Worm (Caenorhabditis elegans) whole organism, L3 larva: ENCODE data around the gene C05D11.8.

Source experiments
- R02D3.7 ChIP-seq: fragments of 150-350 bp; optimal IDR thresholded peaks from 2 replicates; lab custom pipeline; 2014; ENCODE audit warnings: missing biosample characterization, missing genetic modification characterization
- ZK546.5 ChIP-seq: sonication (generic microtip); optimal IDR thresholded peaks from 2 replicates; lab custom pipeline; 2017; ENCODE audit warnings: missing biosample characterization, missing genetic modification characterization
- ama-1 ChIP-seq: fragments of 150-350 bp; optimal IDR thresholded peaks from 2 replicates; lab custom pipeline; 2018
- ceh-16 ChIP-seq: sonication (generic microtip); optimal IDR thresholded peaks from 2 replicates; lab custom pipeline; 2017; ENCODE audit warnings: missing biosample characterization, missing genetic modification characterization
- elt-1 ChIP-seq: fragments of 150-350 bp; optimal IDR thresholded peaks from 2 replicates; lab custom pipeline; 2014; ENCODE audit warnings: missing biosample characterization, missing genetic modification characterization
- elt-2 ChIP-seq: sonication (generic microtip); optimal IDR thresholded peaks from 2 replicates; lab custom pipeline; 2016; ENCODE audit warnings: missing genetic modification reagents, mild to moderate bottlenecking, missing genetic modification characterization, missing compliant biosample characterization
- elt-3 ChIP-seq, 3 experiments: fragments of 150-350 bp in 1 of 3; sonication (generic microtip) in 2 of 3; optimal IDR thresholded peaks; 2 replicates in 2 of 3; 4 replicates in 1 of 3; lab custom pipeline; 2014 to 2017; ENCODE audit warnings: missing biosample characterization in 3 of 3, missing genetic modification characterization in 3 of 3
- fkh-10 ChIP-seq: sonication (generic microtip); optimal IDR thresholded peaks from 2 replicates; lab custom pipeline; 2017; ENCODE audit warnings: missing biosample characterization, missing genetic modification reagents, missing genetic modification characterization
- fkh-2 ChIP-seq: fragments of 150-350 bp; optimal IDR thresholded peaks from 2 replicates; lab custom pipeline; 2014; ENCODE audit warnings: missing biosample characterization, missing genetic modification reagents, missing genetic modification characterization
- fos-1 ChIP-seq: fragments of 150-350 bp; optimal IDR thresholded peaks from 2 replicates; lab custom pipeline; 2014; ENCODE audit warnings: missing biosample characterization, missing genetic modification characterization
- hmg-11 ChIP-seq: sonication (generic microtip); optimal IDR thresholded peaks from 2 replicates; lab custom pipeline; 2016; ENCODE audit warnings: missing genetic modification characterization, missing compliant biosample characterization
- lin-15B ChIP-seq: fragments of 150-350 bp; optimal IDR thresholded peaks from 2 replicates; lab custom pipeline; 2014; ENCODE audit warnings: missing biosample characterization, missing genetic modification characterization
- lin-39 ChIP-seq: fragments of 150-350 bp; optimal IDR thresholded peaks from 2 replicates; lab custom pipeline; 2018; ENCODE audit warnings: missing biosample characterization, missing genetic modification reagents, missing genetic modification characterization
- lsy-12 ChIP-seq: sonication (generic microtip); optimal IDR thresholded peaks from 2 replicates; lab custom pipeline; 2016; ENCODE audit warnings: mild to moderate bottlenecking, missing genetic modification characterization, missing compliant biosample characterization
- mdl-1 ChIP-seq: fragments of 150-350 bp; optimal IDR thresholded peaks from 2 replicates; lab custom pipeline; 2014; ENCODE audit warnings: missing biosample characterization, missing genetic modification characterization
- mml-1 ChIP-seq: fragments of 150-350 bp; sonication (generic microtip); optimal IDR thresholded peaks from 3 replicates; lab custom pipeline; 2014; ENCODE audit warnings: missing biosample characterization, missing genetic modification characterization
- nfya-1 ChIP-seq: sonication (generic microtip); optimal IDR thresholded peaks from 2 replicates; lab custom pipeline; 2017; ENCODE audit warnings: missing genetic modification characterization, mild to moderate bottlenecking, missing compliant biosample characterization, antibody characterized with exemption, moderate library complexity; ENCODE audit not compliant: insufficient read depth
- nhr-11 ChIP-seq: fragments of 150-350 bp; optimal IDR thresholded peaks from 2 replicates; lab custom pipeline; 2014; ENCODE audit warnings: missing biosample characterization, missing genetic modification characterization
- nhr-12 ChIP-seq: fragments of 150-350 bp; optimal IDR thresholded peaks from 2 replicates; lab custom pipeline; 2014; ENCODE audit warnings: missing biosample characterization, missing genetic modification characterization
- nhr-23 ChIP-seq: fragments of 150-350 bp; optimal IDR thresholded peaks from 2 replicates; lab custom pipeline; 2014; ENCODE audit warnings: missing biosample characterization, missing genetic modification reagents, missing genetic modification characterization
- nhr-25 ChIP-seq: sonication (generic microtip); optimal IDR thresholded peaks from 2 replicates; lab custom pipeline; 2017; ENCODE audit warnings: missing biosample characterization, missing genetic modification characterization
- nhr-28 ChIP-seq: fragments of 150-350 bp; optimal IDR thresholded peaks from 2 replicates; lab custom pipeline; 2014; ENCODE audit warnings: missing biosample characterization, missing genetic modification characterization
- nhr-43 ChIP-seq: sonication (generic microtip); optimal IDR thresholded peaks from 2 replicates; lab custom pipeline; 2016; ENCODE audit warnings: mild to moderate bottlenecking, missing genetic modification characterization, missing compliant biosample characterization; ENCODE audit not compliant: poor library complexity, severe bottlenecking
- nhr-67 ChIP-seq: fragments of 150-350 bp; optimal IDR thresholded peaks from 2 replicates; lab custom pipeline; 2014; ENCODE audit warnings: missing biosample characterization, missing genetic modification characterization
- nhr-77 ChIP-seq: fragments of 150-350 bp; optimal IDR thresholded peaks from 2 replicates; lab custom pipeline; 2014; ENCODE audit warnings: missing biosample characterization, missing genetic modification characterization
- pha-4 ChIP-seq: fragments of 150-350 bp; optimal IDR thresholded peaks from 2 replicates; lab custom pipeline; 2014; ENCODE audit warnings: missing biosample characterization, missing genetic modification reagents, missing genetic modification characterization
- skn-1 ChIP-seq: fragments of 150-350 bp; optimal IDR thresholded peaks from 2 replicates; lab custom pipeline; 2014; ENCODE audit warnings: missing biosample characterization, missing genetic modification characterization
- snpc-4 ChIP-seq: fragments of 150-350 bp; optimal IDR thresholded peaks from 2 replicates; lab custom pipeline; 2014; ENCODE audit warnings: missing biosample characterization, missing genetic modification characterization
- tbx-2 ChIP-seq: sonication (generic microtip); optimal IDR thresholded peaks from 2 replicates; lab custom pipeline; 2016; ENCODE audit warnings: mild to moderate bottlenecking, missing genetic modification characterization, missing compliant biosample characterization
- unc-39 ChIP-seq: sonication (generic microtip); optimal IDR thresholded peaks from 4 replicates; lab custom pipeline; 2017; ENCODE audit warnings: missing biosample characterization, missing genetic modification characterization
- unc-62 ChIP-seq: fragments of 150-350 bp; sonication (generic microtip); optimal IDR thresholded peaks from 4 replicates; lab custom pipeline; 2014; ENCODE audit warnings: missing biosample characterization, missing genetic modification reagents, missing genetic modification characterization
- zag-1 ChIP-seq: fragments of 150-350 bp; optimal IDR thresholded peaks from 2 replicates; lab custom pipeline; 2014; ENCODE audit warnings: missing biosample characterization, missing genetic modification characterization
- ztf-11 ChIP-seq: fragments of 150-350 bp; optimal IDR thresholded peaks from 2 replicates; lab custom pipeline; 2014; ENCODE audit warnings: missing biosample characterization, missing genetic modification characterization
- ztf-4 ChIP-seq: fragments of 150-350 bp; optimal IDR thresholded peaks from 2 replicates; lab custom pipeline; 2014; ENCODE audit warnings: missing biosample characterization, missing genetic modification characterization

Gene C05D11.8

DNA sequence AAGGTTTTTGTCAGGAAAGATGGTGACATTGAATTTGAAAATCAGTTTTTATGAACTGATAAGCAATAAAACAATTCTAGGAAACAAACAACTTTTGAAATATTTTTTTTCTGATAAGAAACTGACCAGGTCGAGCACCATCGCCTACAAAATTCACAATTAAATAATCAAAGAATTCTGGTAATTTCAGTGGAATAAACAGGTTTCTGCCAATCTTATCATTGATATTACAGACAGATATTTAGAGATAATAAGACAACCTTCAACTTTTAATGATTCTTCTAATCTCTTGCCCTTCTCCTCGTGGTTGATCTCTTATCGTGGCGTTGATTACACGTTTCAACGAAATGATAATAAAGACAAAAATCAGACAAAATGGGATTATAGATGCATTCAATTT, 30.7 kb downstream of the C05D11.8 start (continued):
- TF ChIP-seq ZK546.5 (tag; lab: Kevin White, UChicago), result no peak
- TF ChIP-seq, all 47 proteins: peak for 8

- TF ChIP-seq R02D3.7 (tag; lab: Kevin White, UChicago) (no peak), fkh-10 (GFP tag; lab: Kevin White, UChicago) (no peak), snpc-4 (tag; lab: Kevin White, UChicago) (no peak), ztf-11 (tag; lab: Kevin White, UChicago) (no peak), fkh-2 (tag; lab: Kevin White, UChicago) (no peak), nhr-43 (tag; lab: Kevin White, UChicago) (no peak), ama-1 (no peak)
Observed at ce11 chrIII:6395706-6396232, 31.3 kb downstream of the C05D11.8 start, which contains the start of gene oatr-1. Gene oatr-1 (minus strand): TSS chrIII:6396182.

- no peak for TF ChIP-seq mml-1 (tag; lab: Kevin White, UChicago)
- TF ChIP-seq nfya-1 (tag; lab: Kevin White, UChicago), result no peak
- no peak for TF ChIP-seq ZK546.5 (tag; lab: Kevin White, UChicago)
- TF ChIP-seq nhr-77, result no peak
- TF ChIP-seq lin-39, result no peak
- no peak for TF ChIP-seq elt-1
- TF ChIP-seq nhr-28 (tag; lab: Kevin White, UChicago), result no peak
- TF ChIP-seq zag-1 (tag; lab: Kevin White, UChicago), result no peak
- no peak for TF ChIP-seq nhr-67 (tag; lab: Kevin White, UChicago)
- TF ChIP-seq hmg-11 (tag; lab: Kevin White, UChicago), result no peak
- TF ChIP-seq ztf-11 (tag; lab: Kevin White, UChicago), result no peak
- no peak for TF ChIP-seq fos-1 (tag; lab: Kevin White, UChicago)
- no peak for TF ChIP-seq pha-4
- TF ChIP-seq ztf-4 (tag; lab: Kevin White, UChicago), result no peak
- TF ChIP-seq skn-1, result no peak
- TF ChIP-seq unc-39 (tag; lab: Kevin White, UChicago), result no peak
Observed at ce11 chrIII:6390644-6391043, 36.5 kb downstream of the C05D11.8 start, which contains the start of gene smrc-1. Gene smrc-1 (plus strand): TSS chrIII:6390944.

DNA sequence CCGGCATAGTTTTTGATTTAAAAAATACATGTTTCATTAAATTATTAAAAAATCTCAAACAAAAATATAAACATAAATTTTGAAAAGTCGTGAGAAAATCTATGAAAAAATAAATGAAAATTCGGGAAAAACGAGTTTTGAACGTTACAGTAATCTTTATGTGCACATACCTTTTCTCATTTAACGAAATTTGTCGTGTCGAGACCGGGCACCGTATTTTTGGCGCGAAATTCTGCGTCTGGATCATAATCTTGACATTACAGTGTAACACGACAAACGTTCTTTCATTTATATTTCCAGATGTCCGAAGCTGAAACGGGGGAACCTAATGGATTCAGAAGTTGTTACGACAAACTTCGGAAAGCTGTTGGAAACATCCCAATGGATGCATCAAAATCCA, 37.6 kb downstream of the C05D11.8 start, which contains the start of gene C16A3.2:
Gene C16A3.2 (plus strand): TSS at position 301 of the 400 bp plus-strand sequence.
- TF ChIP-seq fkh-10 (GFP tag; lab: Kevin White, UChicago) (no peak), ceh-16 (tag; lab: Kevin White, UChicago) (no peak), nhr-77 (no peak), tbx-2 (tag; lab: Kevin White, UChicago) (no peak), ztf-11 (tag; lab: Kevin White, UChicago) (no peak), snpc-4 (tag; lab: Kevin White, UChicago) (no peak), unc-39 (tag; lab: Kevin White, UChicago) (no peak), pha-4 (no peak), lsy-12 (no peak), unc-62 (GFP tag; lab: Kevin White, UChicago) (no peak), zag-1 (tag; lab: Kevin White, UChicago) (no peak), nhr-12 (tag; lab: Kevin White, UChicago) (no peak), elt-3 (tag; optimal IDR thresholded peaks at IDR 0.05; lab: Kevin White, UChicago) (no peak), nhr-11 (tag; lab: Kevin White, UChicago) (no peak), mdl-1 (no peak), lin-15B (tag; lab: Kevin White, UChicago) (no peak), nhr-25 (tag; lab: Kevin White, UChicago) (no peak), skn-1 (no peak), ama-1 (no peak), nhr-43 (tag; lab: Kevin White, UChicago) (no peak)

DNA sequence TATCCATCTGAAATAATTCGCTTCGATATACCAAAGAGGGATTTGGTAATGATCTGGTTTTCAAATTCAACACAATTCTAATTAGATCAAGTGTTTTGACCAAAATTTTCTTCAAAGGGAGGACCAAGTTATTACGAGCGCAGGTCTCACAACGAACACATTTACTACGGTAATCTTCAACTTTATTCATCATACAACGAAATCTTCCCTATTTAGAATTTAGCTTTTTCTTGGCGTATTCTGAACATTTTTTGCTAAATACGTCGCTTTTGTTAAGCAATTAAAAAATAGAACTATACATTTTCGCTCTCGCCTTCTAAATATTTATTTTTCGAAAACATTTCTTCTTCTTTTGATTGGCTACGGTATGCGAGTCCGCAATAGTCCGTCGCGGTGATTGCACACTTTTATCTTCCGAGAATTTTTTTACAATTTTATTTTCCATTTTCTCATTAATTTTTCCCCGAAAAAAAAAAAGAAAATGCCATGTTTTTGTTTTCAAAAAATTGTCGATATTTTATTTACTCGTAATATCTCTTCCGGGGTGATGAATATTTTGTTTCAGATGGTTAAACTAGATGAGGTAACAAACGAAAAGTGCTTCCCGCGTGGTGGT, 44.0 kb downstream of the C05D11.8 start, which contains the start of gene let-716:
Gene let-716 (plus strand): TSS at position 566 of the 616 bp plus-strand sequence.
- no peak for TF ChIP-seq mdl-1
- no peak for TF ChIP-seq hmg-11 (tag; lab: Kevin White, UChicago)
- TF ChIP-seq elt-2, result peak; percentile 7
- no peak for TF ChIP-seq nhr-12 (tag; lab: Kevin White, UChicago)
- peak; percentile 24 for TF ChIP-seq lin-15B (tag; lab: Kevin White, UChicago)
- TF ChIP-seq lsy-12, result no peak
- TF ChIP-seq nhr-23 (tag; lab: Kevin White, UChicago), result peak; percentile 22
